Worm (Caenorhabditis elegans): ENCODE data around the gene K11D12.6.

K11D12.6 gene

DNA sequence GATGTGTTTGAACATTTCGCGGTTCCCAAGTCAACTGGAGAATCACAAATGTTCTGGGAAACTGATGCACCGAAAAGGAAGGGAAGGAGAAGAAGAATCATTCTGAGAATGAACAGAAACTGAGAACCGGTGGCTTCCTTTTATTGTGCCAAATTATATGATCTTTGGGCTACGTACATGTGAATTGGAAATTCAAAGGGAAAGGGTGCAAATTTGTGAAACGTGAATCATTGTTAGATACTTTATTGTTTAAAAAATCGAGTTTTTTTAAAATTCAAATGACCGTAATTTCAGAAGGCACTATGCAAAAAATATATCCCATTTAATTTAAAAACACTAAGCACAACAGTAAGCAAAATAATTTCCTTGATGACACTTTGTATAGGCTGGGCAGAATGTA is at the start of gene K11D12.6:
Gene K11D12.6, minus strand, starts transcription at position 101 of the 400 bp plus-strand sequence.
- TF ChIP-seq nhr-12 (tag; optimal IDR thresholded peaks at IDR 0.05) (no peak), nhr-23 (tag; optimal IDR thresholded peaks at IDR 0.05) (no peak), nhr-43 (tag; optimal IDR thresholded peaks at IDR 0.05; ENCODE audit: poor library complexity, severe bottlenecking) (no peak), egl-5 (tag; optimal IDR thresholded peaks at IDR 0.05) (no peak), mml-1 (tag; optimal IDR thresholded peaks at IDR 0.05) (no peak), ZK546.5 (tag; optimal IDR thresholded peaks at IDR 0.05) (no peak), elt-1 (tag; optimal IDR thresholded peaks at IDR 0.05) (no peak), nhr-11 (tag; optimal IDR thresholded peaks at IDR 0.05) (no peak), unc-62 (GFP tag; optimal IDR thresholded peaks at IDR 0.05) (no peak), nhr-67 (tag; optimal IDR thresholded peaks at IDR 0.05) (no peak)

DNA sequence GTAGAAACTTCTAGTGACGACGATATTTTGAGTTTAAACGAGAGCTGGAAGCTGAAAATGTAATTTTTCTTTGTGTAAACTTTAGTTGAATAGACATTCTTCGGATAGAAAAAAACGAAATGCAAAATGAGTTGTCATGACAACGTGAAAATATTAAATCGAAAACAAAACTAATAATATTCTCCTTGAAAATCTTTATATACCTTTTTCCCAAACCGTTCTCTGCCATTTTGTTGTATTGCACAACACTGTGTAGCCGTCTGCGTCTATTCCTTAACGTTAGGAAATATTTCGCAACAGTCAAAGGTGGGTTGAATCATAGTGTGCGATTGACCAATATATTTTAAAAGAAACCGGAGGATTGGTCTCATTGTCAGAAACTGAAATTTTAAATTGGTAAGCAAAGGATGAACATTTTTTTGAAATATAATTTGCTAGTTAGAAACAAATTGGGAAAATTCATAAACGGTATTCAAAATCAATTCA is 45.9 kb upstream of the K11D12.6 start, which contains the start of gene Y58A7A.3:
Gene Y58A7A.3, minus strand, starts transcription at position 51 of the 486 bp plus-strand sequence.
- TF ChIP-seq snpc-4 (tag; optimal IDR thresholded peaks at IDR 0.05) (no peak), jun-1 (tag; optimal IDR thresholded peaks at IDR 0.05) (peak; percentile 11), pha-4 (tag; optimal IDR thresholded peaks at IDR 0.05) (peak; percentile 75), nhr-25 (tag; optimal IDR thresholded peaks at IDR 0.05) (peak; percentile 5), lin-15B (tag; optimal IDR thresholded peaks at IDR 0.05) (peak; percentile 2), pqm-1 (tag; optimal IDR thresholded peaks at IDR 0.05) (peak; percentile 28), skn-1 (tag; optimal IDR thresholded peaks at IDR 0.05) (peak; percentile 28), elt-2 (tag; optimal IDR thresholded peaks at IDR 0.05) (peak; percentile 36), ceh-28 (tag; optimal IDR thresholded peaks at IDR 0.05) (peak; percentile 43), nhr-23 (tag; optimal IDR thresholded peaks at IDR 0.05) (peak; percentile 72), nfya-1 (tag; optimal IDR thresholded peaks at IDR 0.05; ENCODE audit: insufficient read depth) (peak; percentile 46), aly-2 (tag; optimal IDR thresholded peaks at IDR 0.05) (no peak), elt-1 (tag; optimal IDR thresholded peaks at IDR 0.05) (no peak)

DNA sequence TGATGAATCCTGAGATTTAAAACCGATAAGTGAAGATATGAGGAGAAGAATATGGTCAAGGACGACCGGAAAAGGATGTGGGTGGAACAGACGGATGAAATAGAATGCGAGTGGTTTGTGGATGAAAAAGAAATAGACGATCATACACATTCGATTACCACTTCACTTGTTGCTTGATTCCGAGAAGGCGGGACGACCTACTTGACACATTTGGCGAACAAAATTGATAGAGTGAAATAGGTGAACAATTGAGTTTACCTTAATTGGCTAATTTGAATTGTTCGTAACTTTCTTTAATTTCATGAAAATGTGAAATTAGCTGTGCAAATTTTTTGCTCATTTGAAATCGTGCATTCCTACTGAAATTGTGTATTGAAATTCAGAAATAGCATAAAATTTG is 37.1 kb upstream of the K11D12.6 start, which contains the start of gene Y58A7A.2:
Gene Y58A7A.2, minus strand, starts transcription at position 101 of the 400 bp plus-strand sequence.
- TF ChIP-seq tbx-2 (tag; optimal IDR thresholded peaks at IDR 0.05) (no peak), ZK546.5 (tag; optimal IDR thresholded peaks at IDR 0.05) (no peak), unc-62 (GFP tag; optimal IDR thresholded peaks at IDR 0.05) (no peak), mdl-1 (tag; optimal IDR thresholded peaks at IDR 0.05) (no peak), ceh-16 (tag; optimal IDR thresholded peaks at IDR 0.05) (no peak), ceh-9 (tag; optimal IDR thresholded peaks at IDR 0.05) (no peak), nhr-11 (tag; optimal IDR thresholded peaks at IDR 0.05) (no peak), nhr-12 (tag; optimal IDR thresholded peaks at IDR 0.05) (no peak), ztf-11 (tag; optimal IDR thresholded peaks at IDR 0.05) (no peak), zag-1 (tag; optimal IDR thresholded peaks at IDR 0.05) (no peak), mml-1 (tag; optimal IDR thresholded peaks at IDR 0.05) (no peak), sea-2 (GFP tag; optimal IDR thresholded peaks at IDR 0.05) (no peak), elt-3 (tag; optimal IDR thresholded peaks at IDR 0.05) (no peak), aly-2 (tag; optimal IDR thresholded peaks at IDR 0.05) (no peak), nfya-1 (tag; optimal IDR thresholded peaks at IDR 0.05; ENCODE audit: insufficient read depth) (no peak), R02D3.7 (tag; optimal IDR thresholded peaks at IDR 0.05) (no peak), fkh-10 (GFP tag; optimal IDR thresholded peaks at IDR 0.05) (no peak), nhr-25 (tag; optimal IDR thresholded peaks at IDR 0.05) (no peak), egl-5 (tag; optimal IDR thresholded peaks at IDR 0.05) (no peak), ama-1 (optimal IDR thresholded peaks at IDR 0.05) (no peak)

DNA sequence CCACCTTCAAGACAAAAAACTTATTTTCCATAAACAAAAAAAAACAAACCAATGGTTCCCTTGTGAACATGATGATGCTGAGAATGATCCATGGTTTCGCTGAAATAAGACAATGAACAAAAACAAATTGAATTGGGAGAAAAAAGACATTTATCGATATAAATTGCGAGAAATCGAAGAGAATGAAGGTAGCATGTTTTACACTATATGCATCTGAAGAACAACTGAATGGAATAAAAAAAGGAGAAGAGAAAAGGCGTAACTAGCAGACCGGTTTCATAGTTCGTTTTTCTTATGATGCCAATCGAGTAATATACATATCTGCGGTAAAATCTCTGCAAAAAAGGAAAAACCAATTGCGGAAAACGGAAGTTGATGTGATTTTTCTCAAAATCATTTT is 34.5 kb upstream of the K11D12.6 start, which contains the start of gene Y58A7A.1:
Gene Y58A7A.1, minus strand, starts transcription at position 101 of the 400 bp plus-strand sequence.
- no peak for TF ChIP-seq nhr-67 (tag; optimal IDR thresholded peaks at IDR 0.05)
- peak; percentile 5 for TF ChIP-seq nhr-25 (tag; optimal IDR thresholded peaks at IDR 0.05)

DNA sequence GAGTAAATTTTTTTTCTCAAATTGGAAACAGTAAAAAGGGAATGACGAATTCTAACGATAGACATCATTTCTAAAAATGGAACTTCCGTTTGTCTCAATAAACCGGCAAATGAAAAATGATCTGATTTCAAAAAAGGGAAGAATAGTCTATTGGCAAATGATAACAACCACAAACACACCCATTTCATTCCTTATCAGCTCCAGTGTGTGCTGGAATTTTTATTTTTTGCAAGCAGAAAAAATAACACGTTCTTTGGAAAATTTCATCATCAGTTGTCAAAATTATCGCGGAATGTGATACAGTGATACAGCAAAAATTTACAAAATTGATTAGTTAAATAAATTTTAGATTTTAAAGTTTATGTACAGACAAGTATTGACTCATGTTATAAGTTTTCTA is 32.4 kb upstream of the K11D12.6 start:
- TF ChIP-seq pha-4 (tag; optimal IDR thresholded peaks at IDR 0.05): peak; percentile 37
- no peak for TF ChIP-seq aly-2 (tag; optimal IDR thresholded peaks at IDR 0.05)
- TF ChIP-seq pqm-1 (tag; optimal IDR thresholded peaks at IDR 0.05): peak; percentile 61
- no peak for TF ChIP-seq nhr-12 (tag; optimal IDR thresholded peaks at IDR 0.05)
- TF ChIP-seq elt-2 (tag; optimal IDR thresholded peaks at IDR 0.05): peak; percentile 95
- TF ChIP-seq mml-1 (tag; optimal IDR thresholded peaks at IDR 0.05): no peak
- no peak for TF ChIP-seq nhr-11 (tag; optimal IDR thresholded peaks at IDR 0.05)
- no peak for TF ChIP-seq ceh-82 (tag; optimal IDR thresholded peaks at IDR 0.05)
- peak; percentile 76 for TF ChIP-seq jun-1 (tag; optimal IDR thresholded peaks at IDR 0.05)
- TF ChIP-seq zag-1 (tag; optimal IDR thresholded peaks at IDR 0.05): no peak
- TF ChIP-seq skn-1 (tag; optimal IDR thresholded peaks at IDR 0.05): no peak
- TF ChIP-seq fos-1 (tag; optimal IDR thresholded peaks at IDR 0.05): no peak
- no peak for TF ChIP-seq eor-1 (tag; optimal IDR thresholded peaks at IDR 0.05)
- TF ChIP-seq ceh-28 (tag; optimal IDR thresholded peaks at IDR 0.05): no peak

All from whole organism, L3 larva.